Fruit fly (Drosophila melanogaster): ENCODE measurements around the gene CG4884.

The CG4884 gene

DNA sequence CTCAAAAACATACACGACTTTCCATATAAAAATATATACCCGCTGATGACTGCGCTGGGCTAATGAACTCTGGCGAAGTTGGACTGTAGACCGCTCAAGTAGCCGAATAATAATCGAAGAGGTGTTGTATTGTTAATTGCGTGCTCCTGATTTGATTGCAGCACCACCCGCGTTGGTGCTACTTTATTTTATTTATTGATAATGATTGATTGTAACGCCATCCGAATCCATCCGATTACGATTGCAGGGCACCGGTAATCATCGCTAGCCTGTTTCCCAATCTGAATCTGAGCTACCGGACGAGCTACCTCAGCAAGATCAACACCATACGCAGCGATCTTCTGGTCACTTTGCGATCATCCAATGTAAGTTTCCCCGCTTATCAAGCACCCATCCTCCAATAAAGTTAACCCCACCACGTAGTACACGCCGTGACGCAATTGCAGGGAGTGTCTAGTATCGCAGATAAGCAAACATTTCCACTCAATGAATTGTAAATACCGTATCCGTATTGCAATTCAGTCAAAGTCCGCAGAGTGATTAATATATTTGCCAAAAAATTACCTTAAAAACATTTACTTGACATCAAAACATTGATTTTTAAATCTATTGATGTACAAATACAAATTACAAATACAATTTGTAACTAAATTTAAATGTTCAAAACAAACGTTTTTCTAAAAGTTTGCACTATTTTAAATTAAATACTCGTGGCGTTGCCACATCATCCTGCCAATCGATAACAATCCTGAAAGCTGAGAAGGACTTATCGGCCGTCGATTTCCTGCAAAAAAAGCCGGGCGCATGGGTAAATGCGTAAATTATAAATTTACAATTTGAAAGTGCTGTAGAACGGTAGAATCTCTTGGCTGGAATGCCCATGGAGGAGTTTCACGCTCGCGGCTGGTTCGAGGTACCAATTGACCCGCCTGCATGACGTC, 29.8 kb downstream of the CG4884 start (continued):
- TF ChIP-seq net (GFP tag; optimal IDR thresholded peaks at IDR 0.05) (no peak), esn (GFP tag; optimal IDR thresholded peaks at IDR 0.05) (no peak), OdsH (GFP tag; optimal IDR thresholded peaks at IDR 0.05) (no peak), CG6792 (GFP tag; optimal IDR thresholded peaks at IDR 0.05) (no peak), Eip93F (GFP tag; optimal IDR thresholded peaks at IDR 0.05) (peak; percentile 71), CG3032 (tag; optimal IDR thresholded peaks at IDR 0.05) (no peak), CG8632 (GFP tag; optimal IDR thresholded peaks at IDR 0.05) (no peak), Met (GFP tag; optimal IDR thresholded peaks at IDR 0.05) (no peak), Lpt (GFP tag; optimal IDR thresholded peaks at IDR 0.05) (no peak), CG34406 (GFP tag; optimal IDR thresholded peaks at IDR 0.05) (no peak), salr (GFP tag; optimal IDR thresholded peaks at IDR 0.05) (no peak), CG4318 (GFP tag; optimal IDR thresholded peaks at IDR 0.05) (no peak), CG15336 (GFP tag; IDR thresholded peaks at IDR 0.05) (no peak), CG11902 (GFP tag; optimal IDR thresholded peaks at IDR 0.05) (no peak), ss (GFP tag; optimal IDR thresholded peaks at IDR 0.05) (peak in 1 of 2 experiments; percentile 16), topi (GFP tag; optimal IDR thresholded peaks at IDR 0.05) (no peak), fkh (GFP tag; optimal IDR thresholded peaks at IDR 0.05) (no peak), CG10631 (GFP tag; optimal IDR thresholded peaks at IDR 0.05) (no peak), vri (GFP tag; optimal IDR thresholded peaks at IDR 0.05) (peak; percentile 91), Sox15 (GFP tag; optimal IDR thresholded peaks at IDR 0.05) (no peak)

DNA sequence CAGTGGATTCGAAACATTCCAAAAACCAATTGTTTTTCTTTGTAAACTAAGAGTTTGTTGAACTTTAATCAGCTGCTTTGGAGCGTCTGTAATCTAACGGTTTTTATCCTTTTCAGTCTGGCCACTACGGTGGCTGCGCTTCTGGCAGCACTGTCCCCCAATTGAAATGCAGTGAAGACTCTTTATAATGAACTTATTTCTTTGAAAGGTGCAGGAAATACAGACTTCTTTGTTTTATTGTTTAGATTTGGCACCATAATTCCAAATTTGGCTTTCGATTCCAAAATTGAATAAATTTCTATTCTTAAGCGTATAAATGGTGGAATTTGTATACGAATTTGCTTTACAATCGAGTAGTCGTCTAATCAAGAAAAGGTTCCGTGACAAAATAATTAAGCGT, 30.9 kb downstream of the CG4884 start, which contains the start of gene nenya:
TSS of gene nenya (minus strand) at position 35 of the 400 bp plus-strand sequence.
- TF ChIP-seq CG34406 (GFP tag; optimal IDR thresholded peaks at IDR 0.05) (no peak), dsx (GFP tag; optimal IDR thresholded peaks at IDR 0.05; ENCODE audit: poor library complexity, severe bottlenecking) (no peak), Eip78C (GFP tag) (peak; percentile 43), CG31627 (GFP tag; optimal IDR thresholded peaks at IDR 0.05) (no peak), svp (GFP tag) (peak; percentile 67), esn (GFP tag; optimal IDR thresholded peaks at IDR 0.05) (peak; percentile 5)

- no peak for TF ChIP-seq CG11902 (GFP tag; optimal IDR thresholded peaks at IDR 0.05)
- no peak for TF ChIP-seq CG8319 (GFP tag; optimal IDR thresholded peaks at IDR 0.05)
- TF ChIP-seq achi (GFP tag; optimal IDR thresholded peaks at IDR 0.05): no peak
- TF ChIP-seq vri (GFP tag; optimal IDR thresholded peaks at IDR 0.05): peak; percentile 93
- no peak for TF ChIP-seq Eip78C (GFP tag)
- no peak for TF ChIP-seq CG6163 (GFP tag; IDR thresholded peaks at IDR 0.05)
- TF ChIP-seq Eip75B (GFP tag; optimal IDR thresholded peaks at IDR 0.05): no peak
- no peak for TF ChIP-seq Ets21C (GFP tag; optimal IDR thresholded peaks at IDR 0.05)
- no peak for TF ChIP-seq ss (GFP tag; optimal IDR thresholded peaks at IDR 0.05)
- TF ChIP-seq svp (GFP tag): peak; percentile 57
- no peak for TF ChIP-seq pdm3 (GFP tag; optimal IDR thresholded peaks at IDR 0.05)
- TF ChIP-seq Hr38 (GFP tag; optimal IDR thresholded peaks at IDR 0.05): no peak
- peak; percentile 77 for TF ChIP-seq Eip93F (GFP tag; optimal IDR thresholded peaks at IDR 0.05)
- TF ChIP-seq net (GFP tag; optimal IDR thresholded peaks at IDR 0.05): no peak
- TF ChIP-seq CG6808 (GFP tag; optimal IDR thresholded peaks at IDR 0.05): no peak
- no peak for TF ChIP-seq salr (GFP tag; optimal IDR thresholded peaks at IDR 0.05)
- TF ChIP-seq eg (GFP tag; IDR thresholded peaks at IDR 0.05): 0 out of 3 replicates have a peak, but pooled peaks have one; percentile 29
- no peak for TF ChIP-seq lz (GFP tag; optimal IDR thresholded peaks at IDR 0.05)
- TF ChIP-seq Sox14 (GFP tag; optimal IDR thresholded peaks at IDR 0.05): peak; percentile 20
- TF ChIP-seq CG7368 (GFP tag; optimal IDR thresholded peaks at IDR 0.05): no peak
- TF ChIP-seq CG10631 (GFP tag; optimal IDR thresholded peaks at IDR 0.05): no peak
- no peak for TF ChIP-seq CG3032 (tag; optimal IDR thresholded peaks at IDR 0.05)
- TF ChIP-seq dsx (GFP tag; optimal IDR thresholded peaks at IDR 0.05; ENCODE audit: poor library complexity, severe bottlenecking): no peak
- TF ChIP-seq CG6792 (GFP tag; optimal IDR thresholded peaks at IDR 0.05): no peak
- TF ChIP-seq fkh (GFP tag; optimal IDR thresholded peaks at IDR 0.05): no peak
- TF ChIP-seq CG10669 (GFP tag; optimal IDR thresholded peaks at IDR 0.05): no peak
- no peak for TF ChIP-seq Blimp-1 (GFP tag; optimal IDR thresholded peaks at IDR 0.05)
- TF ChIP-seq CG6854 (GFP tag; optimal IDR thresholded peaks at IDR 0.05): no peak
- TF ChIP-seq CG9139 (GFP tag; optimal IDR thresholded peaks at IDR 0.05): no peak
Measured at dm6 chr3R:27926738-27927215, 32.3 kb downstream of the CG4884 start.
